Fruit fly (Drosophila melanogaster) whole organism: ENCODE data around the gene CG32473.

Experiments
- CG8478 ChIP-seq: fragments of >200 bp; optimal IDR thresholded peaks from 2 replicates; lab custom pipeline; 2018; ENCODE audit warnings: inconsistent platforms
- pan ChIP-seq: fragments of >200 bp; optimal IDR thresholded peaks from 2 replicates; lab custom pipeline; 2017
- psq ChIP-seq: fragments of >200 bp; optimal IDR thresholded peaks from 2 replicates; lab custom pipeline; 2017
- usp ChIP-seq: fragments of >200 bp; optimal IDR thresholded peaks from 2 replicates; lab custom pipeline; 2017; ENCODE audit warnings: missing biosample characterization, missing genetic modification characterization, mixed read lengths

DNA sequence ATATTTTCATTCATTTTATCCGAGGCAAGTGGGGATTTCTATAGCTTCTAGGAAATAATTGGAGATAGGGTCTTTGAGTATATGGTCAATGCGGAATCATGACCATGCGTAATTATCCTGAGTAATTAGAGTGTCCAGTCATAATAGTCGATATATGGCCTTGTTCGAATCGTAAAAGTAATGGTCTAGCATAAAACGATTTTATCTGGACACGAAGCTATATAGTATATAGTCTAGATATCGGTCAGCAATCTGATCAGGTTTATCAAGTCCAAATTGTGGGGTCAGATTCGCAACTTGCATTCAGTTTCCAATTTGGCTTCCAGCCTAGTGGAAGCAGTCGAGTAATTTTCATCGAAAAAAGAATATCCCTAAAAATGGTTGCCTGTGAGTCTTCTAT, at the start of gene CG32473:
- no peak for TF ChIP-seq usp (GFP tag; lab: Kevin White, UChicago)
- no peak for TF ChIP-seq CG8478
- no peak for TF ChIP-seq pan
- TF ChIP-seq psq (lab: Kevin White, UChicago) = no peak
